Worm (Caenorhabditis elegans): ENCODE results near the gene metl-6.

DNA sequence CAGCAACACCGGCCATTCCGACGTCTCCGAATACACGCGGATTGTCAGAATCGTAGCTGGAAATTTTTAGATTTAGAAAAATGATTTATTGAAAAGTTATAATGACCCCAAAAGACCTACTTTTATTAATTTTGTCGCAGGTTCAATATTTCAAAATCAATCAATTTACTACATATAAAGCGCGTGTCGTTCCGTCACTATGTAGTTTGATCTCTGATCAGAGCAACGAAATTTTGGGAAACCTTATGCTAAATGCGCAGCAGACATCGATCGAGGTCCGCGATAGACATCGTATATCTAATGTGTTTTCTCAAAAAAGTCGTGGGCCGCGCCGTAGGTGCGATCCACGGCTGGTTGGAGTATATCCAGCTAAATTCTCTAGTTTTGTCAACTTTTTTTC is 15.0 kb downstream of the metl-6 start:
- TF ChIP-seq nhr-43 (tag; optimal IDR thresholded peaks at IDR 0.05; ENCODE audit: poor library complexity, severe bottlenecking): no peak
- TF ChIP-seq ztf-11 (tag; optimal IDR thresholded peaks at IDR 0.05): no peak
- no peak for TF ChIP-seq lin-15B (tag; optimal IDR thresholded peaks at IDR 0.05)
- TF ChIP-seq elt-1 (tag; optimal IDR thresholded peaks at IDR 0.05): no peak
- no peak for TF ChIP-seq pha-4 (tag; optimal IDR thresholded peaks at IDR 0.05)
- no peak for TF ChIP-seq ama-1 (optimal IDR thresholded peaks at IDR 0.05)
- TF ChIP-seq aly-2 (tag; optimal IDR thresholded peaks at IDR 0.05): no peak
- no peak for TF ChIP-seq mml-1 (tag; optimal IDR thresholded peaks at IDR 0.05)
- TF ChIP-seq ceh-82 (tag; optimal IDR thresholded peaks at IDR 0.05): no peak
- TF ChIP-seq unc-62 (GFP tag; optimal IDR thresholded peaks at IDR 0.05): no peak
